Fruit fly (Drosophila melanogaster) whole organism, embryonic: Measurements from ENCODE around the gene CG43954.

Experiments
- Ada2b ChIP-seq: fragments of 200-800 bp; sonication (Bioruptor generic); IDR thresholded peaks from 2 replicates; pipeline ENCODE4 v1.3.6; 2022; ENCODE audit warnings: missing biosample characterization, missing genetic modification characterization
- Atf3 ChIP-seq: fragments of 200-800 bp; sonication (Bioruptor generic); optimal IDR thresholded peaks from 3 replicates; lab custom pipeline; 2016; ENCODE audit warnings: missing biosample characterization, missing genetic modification characterization
- CG10267 ChIP-seq: fragments of 200-800 bp; sonication (Bioruptor generic); optimal IDR thresholded peaks from 2 replicates; lab custom pipeline; 2018; ENCODE audit warnings: missing biosample characterization, mild to moderate bottlenecking, missing genetic modification characterization, moderate library complexity
- CG11456 ChIP-seq: fragments of 200-800 bp; sonication (Bioruptor generic); IDR thresholded peaks from 3 replicates; pipeline ENCODE4 v1.3.6; 2022; ENCODE audit warnings: missing biosample characterization, missing genetic modification characterization
- CG11723 ChIP-seq: fragments of 200-800 bp; sonication (Bioruptor generic); optimal IDR thresholded peaks from 2 replicates; lab custom pipeline; 2017; ENCODE audit warnings: missing biosample characterization, mild to moderate bottlenecking, missing genetic modification characterization
- CG14710 ChIP-seq: fragments of 200-800 bp; sonication (Bioruptor generic); optimal IDR thresholded peaks from 3 replicates; lab custom pipeline; 2019; ENCODE audit warnings: missing biosample characterization, mild to moderate bottlenecking, missing genetic modification characterization, moderate library complexity
- CG15696 ChIP-seq: fragments of 200-800 bp; sonication (Bioruptor generic); optimal IDR thresholded peaks from 2 replicates; lab custom pipeline; 2019; ENCODE audit warnings: missing biosample characterization, mild to moderate bottlenecking, missing genetic modification characterization, moderate library complexity
- CG17186 ChIP-seq: fragments of 200-800 bp; sonication (Bioruptor generic); optimal IDR thresholded peaks from 3 replicates; lab custom pipeline; 2017; ENCODE audit warnings: missing biosample characterization, missing genetic modification reagents, missing genetic modification characterization
- CG18764 ChIP-seq: fragments of 200-800 bp; sonication (Bioruptor generic); optimal IDR thresholded peaks from 3 replicates; lab custom pipeline; 2016; ENCODE audit warnings: missing biosample characterization, missing genetic modification characterization
- CG2712 ChIP-seq: fragments of 200-800 bp; optimal IDR thresholded peaks from 3 replicates; lab custom pipeline; 2019; ENCODE audit warnings: missing biosample characterization, mild to moderate bottlenecking, missing genetic modification characterization, moderate library complexity
- CG30020 ChIP-seq: fragments of 200-800 bp; optimal IDR thresholded peaks from 2 replicates; lab custom pipeline; 2019; ENCODE audit warnings: missing biosample characterization, mild to moderate bottlenecking, missing genetic modification characterization, moderate library complexity
- CG3838 ChIP-seq: fragments of 200-800 bp; sonication (Bioruptor generic); optimal IDR thresholded peaks from 3 replicates; lab custom pipeline; 2016; ENCODE audit warnings: missing biosample characterization, missing genetic modification characterization
- CG3847 ChIP-seq: fragments of 200-800 bp; sonication (Bioruptor generic); IDR thresholded peaks from 2 replicates; pipeline ENCODE4 v1.3.6; 2022; ENCODE audit warnings: missing biosample characterization, missing genetic modification characterization
- CG43689 ChIP-seq: fragments of 200-800 bp; sonication (Bioruptor generic); IDR thresholded peaks from 2 replicates; pipeline ENCODE4 v1.3.6; 2022; ENCODE audit warnings: missing biosample characterization, missing genetic modification characterization
- CG4424 ChIP-seq: fragments of 200-800 bp; sonication (Bioruptor generic); optimal IDR thresholded peaks from 3 replicates; lab custom pipeline; 2016; ENCODE audit warnings: missing biosample characterization, missing genetic modification characterization
- CG5953 ChIP-seq: fragments of 200-800 bp; sonication (Bioruptor generic); IDR thresholded peaks from 2 replicates; pipeline ENCODE4 v1.3.6; 2022; ENCODE audit warnings: missing biosample characterization, missing genetic modification characterization
- CG6765 ChIP-seq: fragments of 200-800 bp; sonication (Bioruptor generic); optimal IDR thresholded peaks from 3 replicates; lab custom pipeline; 2017; ENCODE audit warnings: missing biosample characterization, mild to moderate bottlenecking, missing genetic modification characterization
- CG7271 ChIP-seq: fragments of 200-800 bp; sonication (Bioruptor generic); optimal IDR thresholded peaks from 2 replicates; lab custom pipeline; 2018; ENCODE audit warnings: missing biosample characterization, mild to moderate bottlenecking, missing genetic modification characterization, moderate library complexity
- CG8924 ChIP-seq: fragments of 200-800 bp; optimal IDR thresholded peaks from 3 replicates; lab custom pipeline; 2019; ENCODE audit warnings: missing biosample characterization, mild to moderate bottlenecking, missing genetic modification characterization, moderate library complexity
- CG9932 ChIP-seq: fragments of 200-800 bp; sonication (Bioruptor generic); IDR thresholded peaks from 2 replicates; pipeline ENCODE4 v1.3.6; 2022; ENCODE audit warnings: missing biosample characterization, missing genetic modification characterization
- CoRest ChIP-seq: fragments of 200-800 bp; sonication (Bioruptor generic); optimal IDR thresholded peaks from 3 replicates; lab custom pipeline; 2018; ENCODE audit warnings: missing biosample characterization, mild to moderate bottlenecking, missing genetic modification characterization, moderate library complexity
- Ets65A ChIP-seq: fragments of 200-800 bp; sonication (Bioruptor generic); peaks from one replicate; lab custom pipeline; 2016; ENCODE audit warnings: missing biosample characterization, missing genetic modification characterization
- Fer1 ChIP-seq: fragments of 200-800 bp; sonication (Bioruptor generic); optimal IDR thresholded peaks from 2 replicates; lab custom pipeline; 2017; ENCODE audit warnings: missing biosample characterization, mild to moderate bottlenecking, missing genetic modification characterization
- Hey ChIP-seq: fragments of 200-800 bp; sonication (Bioruptor generic); optimal IDR thresholded peaks from 3 replicates; lab custom pipeline; 2018; ENCODE audit warnings: missing biosample characterization, mild to moderate bottlenecking, missing genetic modification characterization
- HmgD ChIP-seq: fragments of 200-800 bp; sonication (Bioruptor generic); optimal IDR thresholded peaks from 3 replicates; lab custom pipeline; 2016; ENCODE audit warnings: missing biosample characterization, missing genetic modification characterization
- Med ChIP-seq: fragments of 200-800 bp; sonication (Bioruptor generic); peaks from one replicate; lab custom pipeline; 2016; ENCODE audit warnings: missing biosample characterization, missing genetic modification characterization, mild to moderate bottlenecking, inconsistent platforms, moderate library complexity
- Myb ChIP-seq: fragments of 200-800 bp; sonication (Bioruptor generic); optimal IDR thresholded peaks from 2 replicates; lab custom pipeline; 2016; ENCODE audit warnings: missing biosample characterization, missing genetic modification characterization
- Ssrp ChIP-seq: fragments of 200-800 bp; sonication (Bioruptor generic); optimal IDR thresholded peaks from 2 replicates; lab custom pipeline; 2018; ENCODE audit warnings: missing biosample characterization, mild to moderate bottlenecking, missing genetic modification characterization, moderate library complexity
- Stat92E ChIP-seq, 3 experiments: fragments of >200 bp in 2 of 3; fragments of 200-800 bp in 1 of 3; sonication (Bioruptor generic) in 1 of 3; optimal IDR thresholded peaks; 2 replicates each; lab custom pipeline; 2017 to 2019; ENCODE audit warnings: missing biosample characterization in 3 of 3, missing genetic modification characterization in 3 of 3, mild to moderate bottlenecking in 1 of 3, moderate library complexity in 1 of 3
- Usf ChIP-seq: fragments of 200-800 bp; sonication (Bioruptor generic); optimal IDR thresholded peaks from 2 replicates; lab custom pipeline; 2017; ENCODE audit warnings: missing genotype, missing biosample characterization, missing genetic modification characterization
- YL-1 ChIP-seq: fragments of 200-800 bp; sonication (Bioruptor generic); optimal IDR thresholded peaks from 3 replicates; lab custom pipeline; 2017; ENCODE audit warnings: missing biosample characterization, mild to moderate bottlenecking, missing genetic modification characterization
- bowl ChIP-seq: fragments of 200-800 bp; sonication (Bioruptor generic); IDR thresholded peaks from 2 replicates; pipeline ENCODE4 v1.3.6; 2022; ENCODE audit warnings: missing biosample characterization, missing genetic modification characterization
- dimm ChIP-seq: fragments of 200-800 bp; sonication (Bioruptor generic); IDR thresholded peaks from 2 replicates; pipeline ENCODE4 v1.3.6; 2022; ENCODE audit warnings: missing biosample characterization, missing genetic modification characterization
- dysf ChIP-seq: fragments of 200-800 bp; sonication (Bioruptor generic); IDR thresholded peaks from 3 replicates; pipeline ENCODE4 v1.3.6; 2022; ENCODE audit warnings: missing biosample characterization, missing genetic modification characterization
- fd3F ChIP-seq: fragments of 200-800 bp; sonication (Bioruptor generic); optimal IDR thresholded peaks from 2 replicates; lab custom pipeline; 2018; ENCODE audit warnings: missing biosample characterization, mild to moderate bottlenecking, missing genetic modification characterization, moderate library complexity
- fu2 ChIP-seq: fragments of 200-800 bp; sonication (Bioruptor generic); optimal IDR thresholded peaks from 2 replicates; lab custom pipeline; 2016; ENCODE audit warnings: missing biosample characterization, missing genetic modification characterization
- hb ChIP-seq: fragments of 200-800 bp; sonication (Bioruptor generic); IDR thresholded peaks from 3 replicates; pipeline ENCODE4 v1.3.6; 2022; ENCODE audit warnings: missing biosample characterization, missing genetic modification characterization; ENCODE audit not compliant: partially characterized antibody
- kah ChIP-seq: fragments of 200-800 bp; sonication (Bioruptor generic); optimal IDR thresholded peaks from 2 replicates; lab custom pipeline; 2018; ENCODE audit warnings: missing biosample characterization, mild to moderate bottlenecking, missing genetic modification characterization
- ken ChIP-seq: fragments of 200-800 bp; sonication (Bioruptor generic); IDR thresholded peaks from 3 replicates; pipeline ENCODE4 v1.3.6; 2022; ENCODE audit warnings: missing biosample characterization, missing genetic modification characterization
- knrl ChIP-seq: fragments of 200-800 bp; sonication (Bioruptor generic); IDR thresholded peaks from 3 replicates; pipeline ENCODE4 v1.3.6; 2022; ENCODE audit warnings: missing biosample characterization, missing genetic modification characterization; ENCODE audit not compliant: partially characterized antibody
- lov ChIP-seq, 2 experiments: fragments of 200-800 bp in 1 of 2; fragments of >200 bp in 1 of 2; sonication (Bioruptor generic) in 1 of 2; IDR thresholded peaks in 1 of 2; optimal IDR thresholded peaks in 1 of 2; 2 replicates in 1 of 2; 3 replicates in 1 of 2; pipeline versions ENCODE4 v1.3.6 to Lab custom; 2017 to 2022; ENCODE audit warnings: missing biosample characterization in 1 of 2, missing genetic modification characterization in 1 of 2
- row ChIP-seq: fragments of 200-800 bp; sonication (Bioruptor generic); IDR thresholded peaks from 3 replicates; pipeline ENCODE4 v1.3.6; 2022; ENCODE audit warnings: missing biosample characterization, missing genetic modification characterization
- sens ChIP-seq: fragments of 200-800 bp; sonication (Bioruptor generic); peaks from one replicate; lab custom pipeline; 2016; ENCODE audit warnings: missing biosample characterization, missing genetic modification characterization
- so ChIP-seq: fragments of 200-800 bp; sonication (Bioruptor generic); IDR thresholded peaks from 3 replicates; pipeline ENCODE4 v1.3.6; 2022; ENCODE audit warnings: missing biosample characterization, missing genetic modification characterization
- sr ChIP-seq: fragments of 200-800 bp; sonication (Bioruptor generic); IDR thresholded peaks from 3 replicates; pipeline ENCODE4 v1.3.6; 2022; ENCODE audit warnings: missing biosample characterization, missing genetic modification characterization
- tll ChIP-seq, 2 experiments: fragments of 200-800 bp in 1 of 2; fragments of >200 bp in 1 of 2; sonication (Bioruptor generic) in 1 of 2; optimal IDR thresholded peaks; 2 replicates each; lab custom pipeline; 2017 to 2019; ENCODE audit warnings: missing biosample characterization in 2 of 2, missing genetic modification characterization in 2 of 2, mild to moderate bottlenecking in 1 of 2, moderate library complexity in 1 of 2
- vvl ChIP-seq: fragments of 200-800 bp; sonication (Bioruptor generic); IDR thresholded peaks from 2 replicates; pipeline ENCODE4 v1.3.6; 2022; ENCODE audit warnings: missing biosample characterization, missing genetic modification characterization

Gene CG43954

dm6 chr3L:16651127-16651526 lies 60.4 kb downstream of the CG43954 start:
- 0 out of 2 replicates have a peak, but pooled peaks have one; percentile 11 for TF ChIP-seq CG3847 (GFP tag; lab: Robert Waterston, UW)
- 0 out of 2 replicates have a peak, but pooled peaks have one; percentile 32 for TF ChIP-seq CG5953
- no peak for TF ChIP-seq CG15696
- TF ChIP-seq so = 0 out of 3 replicates have a peak, but pooled peaks have one; percentile 32
- TF ChIP-seq dysf (GFP tag; lab: Robert Waterston, UW) = 0 out of 3 replicates have a peak, but pooled peaks have one; percentile 16
- TF ChIP-seq HmgD (GFP tag; lab: Kevin White, UChicago) = no peak
- no peak for TF ChIP-seq Fer1 (GFP tag; lab: Kevin White, UChicago)
- TF ChIP-seq CG6765 = no peak
- TF ChIP-seq Ssrp = no peak
- TF ChIP-seq Med (GFP tag; lab: Kevin White, UChicago) = peak; percentile 72
- TF ChIP-seq vvl = peak; percentile 18; the same call in 1 of the 2 replicates
- no peak for TF ChIP-seq Atf3 (GFP tag; lab: Kevin White, UChicago)
- TF ChIP-seq CG43689 = 0 out of 2 replicates have a peak, but pooled peaks have one; percentile 22
- no peak for TF ChIP-seq CG11723

- peak; percentile 7 for TF ChIP-seq sens (GFP tag; lab: Kevin White, UChicago)
- no peak for TF ChIP-seq dimm (GFP tag; lab: Robert Waterston, UW)
- 0 out of 2 replicates have a peak, but pooled peaks have one; percentile 23 for TF ChIP-seq bowl (GFP tag; lab: Robert Waterston, UW)
- no peak for TF ChIP-seq CG3838
- no peak for TF ChIP-seq Usf (GFP tag; lab: Kevin White, UChicago)
- no peak for TF ChIP-seq CG2712 (tag; lab: Kevin White, UChicago)
- TF ChIP-seq hb (GFP tag; lab: Robert Waterston, UW) = 0 out of 3 replicates have a peak, but pooled peaks have one; percentile 14
- 0 out of 2 replicates have a peak, but pooled peaks have one; percentile 16 for TF ChIP-seq CG5953
- no peak for TF ChIP-seq kah (GFP tag; lab: Kevin White, UChicago)
- peak; percentile 68 for TF ChIP-seq Ets65A (GFP tag; lab: Kevin White, UChicago)
- peak; percentile 60 for TF ChIP-seq Med (GFP tag; lab: Kevin White, UChicago)
- no peak for TF ChIP-seq CG9932 (GFP tag; lab: Robert Waterston, UW)
- TF ChIP-seq CG11456 (GFP tag; lab: Robert Waterston, UW) = 0 out of 3 replicates have a peak, but pooled peaks have one; percentile 43
Measured at dm6 chr3L:16650078-16650477, 61.4 kb downstream of the CG43954 start.

- TF ChIP-seq CG8924 = peak; percentile 47
- peak; percentile 23; the same call in 1 of the 3 replicates for TF ChIP-seq sr (GFP tag; lab: Robert Waterston, UW)
- TF ChIP-seq Myb (GFP tag; lab: Kevin White, UChicago) = peak; percentile 97
- TF ChIP-seq CG10267 (tag; lab: Kevin White, UChicago) = peak; percentile 100
- no peak for TF ChIP-seq Atf3 (GFP tag; lab: Kevin White, UChicago)
- no peak for TF ChIP-seq tll (GFP tag; optimal IDR thresholded peaks at IDR 0.05; lab: Kevin White, UChicago)
- TF ChIP-seq lov (optimal IDR thresholded peaks at IDR 0.05; lab: Kevin White, UChicago) = no peak
- 0 out of 3 replicates have a peak, but pooled peaks have one; percentile 11 for TF ChIP-seq lov (GFP tag; IDR thresholded peaks at IDR 0.05; lab: Robert Waterston, UW)
- TF ChIP-seq CG17186 = peak; percentile 64
- peak; percentile 56; the same call in 2 of the 3 replicates for TF ChIP-seq ken (GFP tag; lab: Robert Waterston, UW)
- TF ChIP-seq YL-1 (GFP tag; lab: Kevin White, UChicago) = peak; percentile 73
- TF ChIP-seq knrl (GFP tag; lab: Robert Waterston, UW) = peak; percentile 83
- TF ChIP-seq fu2 = peak; percentile 76
- TF ChIP-seq Hey (tag; lab: Kevin White, UChicago) = no peak
- no peak for TF ChIP-seq Ada2b
- peak; percentile 39 for TF ChIP-seq CG30020 (tag; lab: Kevin White, UChicago)
- TF ChIP-seq CG7271 = no peak
- TF ChIP-seq row = peak; percentile 56; the same call in 2 of the 3 replicates
- peak in 1 of 3 experiments; percentile 85 for TF ChIP-seq Stat92E (GFP tag; optimal IDR thresholded peaks at IDR 0.05; lab: Kevin White, UChicago)
- TF ChIP-seq fd3F (GFP tag; lab: Kevin White, UChicago) = peak; percentile 25
- TF ChIP-seq CoRest (tag; lab: Kevin White, UChicago) = peak; percentile 74
- peak; percentile 85 for TF ChIP-seq CG14710
- peak; percentile 64 for TF ChIP-seq CG4424 (GFP tag; lab: Kevin White, UChicago)
- peak; percentile 74 for TF ChIP-seq CG2712 (tag; lab: Kevin White, UChicago)
- peak; percentile 65 for TF ChIP-seq CG18764 (GFP tag; lab: Kevin White, UChicago)
Measured at dm6 chr3L:16647578-16648113, 63.8 kb downstream of the CG43954 start, which contains the start of gene Abl. Gene Abl (minus strand): TSS chr3L:16647882.
